Fruit fly (Drosophila melanogaster): Measurements from ENCODE around the gene bocks.

Gene bocks

DNA sequence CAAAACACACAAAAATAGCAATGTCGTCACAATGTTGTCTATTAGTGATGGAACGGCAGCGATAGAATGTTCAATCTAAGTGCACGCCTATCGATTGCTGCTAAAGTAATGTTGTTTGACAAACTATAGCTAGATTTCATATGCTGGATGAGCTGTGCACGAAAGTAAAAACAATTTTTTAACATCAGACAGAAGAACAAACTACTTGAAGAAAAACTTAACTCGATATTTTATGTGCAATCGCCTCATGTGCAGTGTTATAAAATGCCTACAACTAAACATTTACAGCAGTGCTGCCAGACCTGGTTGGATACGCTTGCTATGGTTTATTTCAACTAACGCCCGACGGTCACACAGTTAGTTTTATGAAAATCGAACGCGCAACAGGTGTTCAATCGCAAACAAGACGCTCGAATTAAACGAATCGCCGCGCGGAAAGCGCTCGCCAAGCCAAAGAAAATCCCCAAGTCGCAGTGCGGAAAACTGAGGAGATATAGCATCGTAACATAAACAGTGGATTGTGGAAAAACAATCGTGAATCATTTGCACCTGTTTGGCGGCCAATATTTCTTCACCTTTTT lies at the start of gene bocks, which contains the start of gene CG8312 (continued):
- TF ChIP-seq Hmx (GFP tag; optimal IDR thresholded peaks at IDR 0.05) (no peak), br (optimal IDR thresholded peaks at IDR 0.05) (no peak), Pdp1 (GFP tag; optimal IDR thresholded peaks at IDR 0.05) (peak; percentile 41 to 77), CG17328 (GFP tag; IDR thresholded peaks at IDR 0.05) (no peak), wdn (GFP tag; IDR thresholded peaks at IDR 0.05) (no peak), CG8924 (tag; optimal IDR thresholded peaks at IDR 0.05) (peak; percentile 50), nerfin-2 (GFP tag; IDR thresholded peaks at IDR 0.05; ENCODE audit: partially characterized antibody) (no peak), CG3407 (GFP tag; optimal IDR thresholded peaks at IDR 0.05) (no peak), ro (GFP tag; IDR thresholded peaks at IDR 0.05) (no peak), Usf (GFP tag; optimal IDR thresholded peaks at IDR 0.05) (no peak), crc (GFP tag; optimal IDR thresholded peaks at IDR 0.05) (peak; percentile 14), ewg (GFP tag; optimal IDR thresholded peaks at IDR 0.05) (peak; percentile 80), YL-1 (GFP tag; optimal IDR thresholded peaks at IDR 0.05) (peak; percentile 70), lov (optimal IDR thresholded peaks at IDR 0.05) (no peak), lov (GFP tag; IDR thresholded peaks at IDR 0.05) (no peak), CG11560 (tag; IDR thresholded peaks at IDR 0.05) (no peak), odd (GFP tag; optimal IDR thresholded peaks at IDR 0.05) (peak; percentile 12), CG3065 (GFP tag; optimal IDR thresholded peaks at IDR 0.05) (no peak), z (GFP tag; IDR thresholded peaks at IDR 0.05) (no peak), CG6689 (GFP tag; IDR thresholded peaks at IDR 0.05) (no peak), dm (GFP tag; optimal IDR thresholded peaks at IDR 0.05) (peak; percentile 58), CG6854 (GFP tag; optimal IDR thresholded peaks at IDR 0.05) (peak; percentile 1), ind (GFP tag; optimal IDR thresholded peaks at IDR 0.05) (peak; percentile 26), Vsx1 (GFP tag; optimal IDR thresholded peaks at IDR 0.05) (no peak), CG10209 (GFP tag; optimal IDR thresholded peaks at IDR 0.05) (peak; percentile 16), CG4328 (GFP tag; optimal IDR thresholded peaks at IDR 0.05) (no peak), CG31441 (GFP tag; IDR thresholded peaks at IDR 0.05) (no peak), esg (GFP tag; conservative IDR thresholded peaks at IDR 0.05) (no peak), CG9215 (GFP tag; IDR thresholded peaks at IDR 0.05) (no peak), caup (GFP tag; optimal IDR thresholded peaks at IDR 0.05; ENCODE audit: severe bottlenecking) (peak; percentile 64), CG17361 (GFP tag; IDR thresholded peaks at IDR 0.05) (no peak), CoRest (tag; optimal IDR thresholded peaks at IDR 0.05) (peak; percentile 47), CG13296 (GFP tag; optimal IDR thresholded peaks at IDR 0.05) (peak; percentile 42), CG15269 (tag; optimal IDR thresholded peaks at IDR 0.05) (peak; percentile 1), Fer1 (GFP tag; optimal IDR thresholded peaks at IDR 0.05) (peak; percentile 48), lbe (GFP tag; optimal IDR thresholded peaks at IDR 0.05) (peak; percentile 33), CG6254 (GFP tag; optimal IDR thresholded peaks at IDR 0.05) (no peak), danr (GFP tag; IDR thresholded peaks at IDR 0.05) (no peak), Ptx1 (GFP tag; IDR thresholded peaks at IDR 0.05) (no peak), pb (GFP tag; optimal IDR thresholded peaks at IDR 0.05) (no peak), MBD-R2 (GFP tag; IDR thresholded peaks at IDR 0.05) (no peak), CG10462 (GFP tag; optimal IDR thresholded peaks at IDR 0.05) (no peak), Poxn (GFP tag; IDR thresholded peaks at IDR 0.05) (no peak), Nf-YA (GFP tag; IDR thresholded peaks at IDR 0.05) (no peak), HmgD (GFP tag; optimal IDR thresholded peaks at IDR 0.05) (peak; percentile 78), CG30403 (GFP tag; optimal IDR thresholded peaks at IDR 0.05) (peak; percentile 65), ac (GFP tag; optimal IDR thresholded peaks at IDR 0.05) (no peak), CG14441 (GFP tag; IDR thresholded peaks at IDR 0.05) (no peak), peb (GFP tag; IDR thresholded peaks at IDR 0.05) (no peak), CG4360 (GFP tag; IDR thresholded peaks at IDR 0.05) (no peak), chinmo (GFP tag; IDR thresholded peaks at IDR 0.05; ENCODE audit: partially characterized antibody) (no peak), Blimp-1 (GFP tag; optimal IDR thresholded peaks at IDR 0.05) (peak; percentile 22)

Data from whole organism, embryonic.